Fruit fly (Drosophila melanogaster) whole organism: ENCODE measurements around the gene CG6432.

Source experiments
- EcR ChIP-seq, 2 experiments: fragments of >200 bp; optimal IDR thresholded peaks; 2 replicates each; lab custom pipeline; 2017; ENCODE audit warnings: missing biosample characterization in 2 of 2, missing genetic modification characterization in 2 of 2, missing genetic modification reagents in 2 of 2
- usp ChIP-seq: fragments of >200 bp; optimal IDR thresholded peaks from 2 replicates; lab custom pipeline; 2017; ENCODE audit warnings: missing biosample characterization, missing genetic modification characterization, mixed read lengths

DNA sequence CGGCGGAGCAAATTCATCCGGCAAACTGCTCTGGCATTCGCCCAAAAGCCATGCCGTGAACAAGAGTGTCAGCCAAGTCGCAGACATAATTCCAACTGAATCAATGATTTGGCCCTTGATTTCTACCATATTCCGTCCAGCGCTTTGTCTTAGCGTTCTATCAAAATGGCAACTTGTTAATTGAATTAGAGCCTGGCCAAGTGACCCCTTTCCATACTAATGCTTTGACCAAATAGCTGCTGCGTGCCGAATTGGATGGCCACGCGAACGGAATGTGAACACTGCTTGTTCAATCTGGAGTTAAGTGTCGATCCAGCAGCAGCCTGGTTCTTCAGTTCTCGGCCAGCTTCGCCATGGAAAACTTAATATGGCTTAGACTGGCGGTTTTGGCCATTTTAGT lies 53.5 kb downstream of the CG6432 start, which contains the start of the genes CG5768 and CG13615:
- no peak for TF ChIP-seq EcR (GFP tag; optimal IDR thresholded peaks at IDR 0.05; lab: Kevin White, UChicago)
- no peak for TF ChIP-seq usp
